Fruit fly (Drosophila melanogaster) ovary, adult (tissue): ENCODE data around the gene CG15208.
"Not testable (repeated sequence)": the region's sequence is repeated elsewhere in the genome, so short reads cannot be mapped to it uniquely, and the experiment has no call there.

ENCODE experiments used
- CG17801 ChIP-seq: fragments of 200-800 bp; optimal IDR thresholded peaks from 2 replicates; lab custom pipeline; 2019; ENCODE audit warnings: missing biosample characterization, mild to moderate bottlenecking, missing genetic modification characterization, moderate library complexity; ENCODE audit not compliant: partially characterized antibody

CG15208 gene

dm6 chrX:10935587-10935986 is 35.8 kb downstream of the CG15208 start:
- no peak for TF ChIP-seq CG17801 (GFP tag; lab: Kevin White, UChicago)

- no peak for TF ChIP-seq CG17801 (GFP tag; lab: Kevin White, UChicago)
These were observed 36.8 kb downstream of the CG15208 start for dm6 chrX:10936599-10936998.

dm6 chrX:10950930-10951329 is 51.2 kb downstream of the CG15208 start, which contains the start of gene Rab9Fa:
Gene Rab9Fa, minus strand, starts transcription at chrX:10951030.
- not testable (repeated sequence) for TF ChIP-seq CG17801 (GFP tag; lab: Kevin White, UChicago)
